Fruit fly (Drosophila melanogaster): ENCODE measurements around the gene UQCR-14L.

- TF ChIP-seq h (optimal IDR thresholded peaks at IDR 0.05): no peak
- TF ChIP-seq psq (optimal IDR thresholded peaks at IDR 0.05): peak; percentile 66
- no peak for TF ChIP-seq ttk (optimal IDR thresholded peaks at IDR 0.05)
- TF ChIP-seq Sin3A (optimal IDR thresholded peaks at IDR 0.05): no peak
- TF ChIP-seq insv (optimal IDR thresholded peaks at IDR 0.05): no peak
These were observed 39.0 kb downstream of the UQCR-14L start for dm6 chr3R:28332674-28333421.

Data from Kc167 (cell line).